Worm (Caenorhabditis elegans): ENCODE data around the gene prp-38.

DNA sequence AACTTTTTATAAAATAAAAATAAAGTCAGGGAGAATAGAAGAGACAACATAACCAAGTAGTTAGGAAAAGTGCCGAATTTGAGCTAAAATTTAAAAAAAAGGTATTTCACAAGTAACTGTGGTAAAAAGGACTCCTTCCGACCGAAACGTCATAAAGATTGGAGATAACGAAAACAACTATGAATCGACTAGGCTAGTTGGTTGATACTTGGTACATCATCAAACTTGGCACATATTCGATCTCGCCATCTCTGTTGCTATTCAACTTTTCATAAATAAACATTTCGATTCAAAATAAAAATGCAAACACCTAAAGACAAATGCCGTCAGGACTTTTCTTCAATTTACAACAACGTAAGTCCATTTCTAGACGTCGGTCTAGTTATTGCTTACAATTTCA, 5.9 kb upstream of the prp-38 start, which contains the start of gene C29A12.22:
- no peak for TF ChIP-seq tlp-1 (tag; optimal IDR thresholded peaks at IDR 0.05)
- no peak for TF ChIP-seq unc-130 (tag; optimal IDR thresholded peaks at IDR 0.05)
- no peak for TF ChIP-seq ces-1 (GFP tag; optimal IDR thresholded peaks at IDR 0.05)
- TF ChIP-seq snpc-4 (tag; optimal IDR thresholded peaks at IDR 0.05) = no peak
- no peak for TF ChIP-seq nhr-28 (tag; optimal IDR thresholded peaks at IDR 0.05)
- no peak for TF ChIP-seq ztf-4 (tag; optimal IDR thresholded peaks at IDR 0.05)
- no peak for TF ChIP-seq ztf-11 (tag; optimal IDR thresholded peaks at IDR 0.05)
- no peak for TF ChIP-seq sox-4 (tag; optimal IDR thresholded peaks at IDR 0.05)
- TF ChIP-seq nhr-11 (tag; optimal IDR thresholded peaks at IDR 0.05) = no peak
- TF ChIP-seq irx-1 (tag; optimal IDR thresholded peaks at IDR 0.05) = no peak
- TF ChIP-seq lin-35 (GFP tag; optimal IDR thresholded peaks at IDR 0.05) = no peak
- no peak for TF ChIP-seq nhr-237 (tag; optimal IDR thresholded peaks at IDR 0.05)
